Worm (Caenorhabditis elegans): ENCODE results near the gene tbh-1.

tbh-1 gene

ce11 chrX:15492759-15493158, 11.9 kb downstream of the tbh-1 start (continued):
- TF ChIP-seq Y56A3A.18 (GFP tag; IDR thresholded peaks at IDR 0.05) (peak; percentile 77; the same call in 1 of the 2 replicates), xnd-1 (tag; optimal IDR thresholded peaks at IDR 0.05) (no peak), pbrm-1 (GFP tag; IDR thresholded peaks at IDR 0.05) (peak; percentile 76), lin-35 (GFP tag; optimal IDR thresholded peaks at IDR 0.05) (no peak), die-1 (tag; optimal IDR thresholded peaks at IDR 0.05) (peak; percentile 20), mel-28 (tag; optimal IDR thresholded peaks at IDR 0.05; ENCODE audit: borderline replicate concordance) (no peak), Y95B8A.8 (GFP tag; IDR thresholded peaks at IDR 0.05) (no peak), akir-1 (GFP tag; optimal IDR thresholded peaks at IDR 0.05) (no peak), sdz-38 (tag; optimal IDR thresholded peaks at IDR 0.05) (no peak), F57A8.1 (GFP tag; optimal IDR thresholded peaks at IDR 0.05) (no peak)

ce11 chrX:15491110-15491509, 13.6 kb downstream of the tbh-1 start:
- no peak for TF ChIP-seq cebp-2 (GFP tag; IDR thresholded peaks at IDR 0.05)
- no peak for TF ChIP-seq K11D2.4 (GFP tag; IDR thresholded peaks at IDR 0.05)
- TF ChIP-seq K12H6.12 (tag; optimal IDR thresholded peaks at IDR 0.05), result no peak
- TF ChIP-seq pbrm-1 (GFP tag; IDR thresholded peaks at IDR 0.05), result no peak
- TF ChIP-seq fkh-3 (tag; optimal IDR thresholded peaks at IDR 0.05), result no peak
- TF ChIP-seq nfyb-1 (GFP tag; IDR thresholded peaks at IDR 0.05), result no peak
- TF ChIP-seq T26A5.8 (tag; optimal IDR thresholded peaks at IDR 0.05), result no peak
- no peak for TF ChIP-seq Y56A3A.18 (GFP tag; IDR thresholded peaks at IDR 0.05)
- TF ChIP-seq tbx-9 (tag; optimal IDR thresholded peaks at IDR 0.05; ENCODE audit: borderline replicate concordance), result no peak
- TF ChIP-seq madf-10 (tag; optimal IDR thresholded peaks at IDR 0.05), result no peak
- no peak for TF ChIP-seq attf-5 (GFP tag; optimal IDR thresholded peaks at IDR 0.05)
- TF ChIP-seq F23B12.7 (tag; optimal IDR thresholded peaks at IDR 0.05; ENCODE audit: insufficient read depth), result no peak

DNA sequence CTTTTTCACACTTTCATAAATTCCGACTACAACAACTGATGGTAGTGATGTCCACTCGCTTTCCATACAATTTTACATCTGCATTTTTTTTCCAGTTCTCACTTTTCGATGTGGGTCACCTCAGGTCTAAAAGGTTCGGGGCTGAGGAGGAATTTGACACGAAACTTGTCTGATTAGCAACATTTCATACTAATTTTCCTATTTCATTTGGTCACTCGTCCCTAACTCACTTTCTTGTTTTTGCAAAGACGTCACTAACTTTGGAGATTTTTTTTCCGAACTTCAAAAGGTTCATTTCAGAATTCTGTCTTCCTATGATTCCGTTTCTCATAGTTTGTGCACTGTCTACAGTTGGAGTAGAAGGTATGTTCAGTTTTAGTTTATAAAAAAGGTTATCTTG, 16.9 kb downstream of the tbh-1 start, which contains the start of gene H13N06.2:
Gene H13N06.2 (plus strand): TSS at position 301 of the 400 bp plus-strand sequence.
- TF ChIP-seq bed-2 (GFP tag; IDR thresholded peaks at IDR 0.05) (no peak), rcor-1 (GFP tag; IDR thresholded peaks at IDR 0.05) (no peak), nhr-80 (tag; optimal IDR thresholded peaks at IDR 0.05) (no peak), aptf-2 (GFP tag; conservative IDR thresholded peaks at IDR 0.05) (no peak), tbx-9 (tag; optimal IDR thresholded peaks at IDR 0.05; ENCODE audit: borderline replicate concordance) (no peak), C17E4.6 (GFP tag; IDR thresholded peaks at IDR 0.05) (no peak)

ce11 chrX:15487162-15487561, 17.5 kb downstream of the tbh-1 start:
- TF ChIP-seq rcor-1 (GFP tag; IDR thresholded peaks at IDR 0.05) (no peak), egrh-3 (GFP tag; IDR thresholded peaks at IDR 0.05) (peak; percentile 19; the same call in 1 of the 2 replicates), egl-44 (GFP tag; IDR thresholded peaks at IDR 0.05) (no peak), hmg-1.2 (GFP tag; IDR thresholded peaks at IDR 0.05) (0 out of 2 replicates have a peak, but pooled peaks have one; percentile 7), somi-1 (GFP tag; optimal IDR thresholded peaks at IDR 0.05) (no peak), fkh-3 (tag; optimal IDR thresholded peaks at IDR 0.05) (no peak), ets-4 (GFP tag; optimal IDR thresholded peaks at IDR 0.05) (no peak), zfh-2 (GFP tag; conservative IDR thresholded peaks at IDR 0.05) (peak; percentile 51; the same call in 1 of the 2 replicates), ztf-6 (GFP tag; IDR thresholded peaks at IDR 0.05) (no peak), repo-1 (tag; optimal IDR thresholded peaks at IDR 0.05) (no peak), ccch-3 (GFP tag; optimal IDR thresholded peaks at IDR 0.05) (no peak)
